Fruit fly (Drosophila melanogaster): ENCODE results near the gene CG18754.

Gene CG18754

dm6 chr3R:23646183-23646582 is 37.7 kb upstream of the CG18754 start (continued):
- TF ChIP-seq CG32772 (GFP tag; IDR thresholded peaks at IDR 0.05), result peak; percentile 80
- peak; percentile 58 for TF ChIP-seq cwo (GFP tag; optimal IDR thresholded peaks at IDR 0.05)
- peak; percentile 59; the same call in 2 of the 3 replicates for TF ChIP-seq CG14050 (GFP tag; IDR thresholded peaks at IDR 0.05)
- TF ChIP-seq tup (GFP tag; optimal IDR thresholded peaks at IDR 0.05), result peak; percentile 60
- no peak for TF ChIP-seq Tbp (GFP tag; optimal IDR thresholded peaks at IDR 0.05)
- peak; percentile 38 for TF ChIP-seq CG5180 (GFP tag; optimal IDR thresholded peaks at IDR 0.05)
- peak; percentile 58 for TF ChIP-seq CG6254 (GFP tag; optimal IDR thresholded peaks at IDR 0.05)
- TF ChIP-seq sqz (GFP tag; optimal IDR thresholded peaks at IDR 0.05), result no peak
- TF ChIP-seq Opbp (GFP tag; IDR thresholded peaks at IDR 0.05; ENCODE audit: partially characterized antibody), result no peak
- TF ChIP-seq Rx (GFP tag; IDR thresholded peaks at IDR 0.05), result peak; percentile 88
- no peak for TF ChIP-seq Nf-YA (GFP tag; IDR thresholded peaks at IDR 0.05)
- peak; percentile 46; the same call in 1 of the 3 replicates for TF ChIP-seq C15 (GFP tag; IDR thresholded peaks at IDR 0.05)
- no peak for TF ChIP-seq wek (GFP tag; optimal IDR thresholded peaks at IDR 0.05)
- peak; percentile 21 for TF ChIP-seq CG4282 (GFP tag; optimal IDR thresholded peaks at IDR 0.05)
- peak; percentile 28 for TF ChIP-seq HmgZ (tag; optimal IDR thresholded peaks at IDR 0.05)
- peak; percentile 20 for TF ChIP-seq gro (GFP tag; optimal IDR thresholded peaks at IDR 0.05)
- TF ChIP-seq Ssrp (tag; optimal IDR thresholded peaks at IDR 0.05), result peak; percentile 64
- TF ChIP-seq Oli (tag; optimal IDR thresholded peaks at IDR 0.05), result peak; percentile 81
- TF ChIP-seq CG10267 (tag; optimal IDR thresholded peaks at IDR 0.05), result peak; percentile 54
- TF ChIP-seq fd96Cb (tag; optimal IDR thresholded peaks at IDR 0.05), result peak; percentile 75
- peak; percentile 67 for TF ChIP-seq CG17385 (GFP tag; optimal IDR thresholded peaks at IDR 0.05)
- TF ChIP-seq chm (GFP tag; IDR thresholded peaks at IDR 0.05), result peak; percentile 71; the same call in 1 of the 2 replicates
- peak; percentile 55; the same call in 1 of the 2 replicates for TF ChIP-seq CG6272 (GFP tag; IDR thresholded peaks at IDR 0.05)
- TF ChIP-seq row (GFP tag; IDR thresholded peaks at IDR 0.05), result peak; percentile 77
- peak; percentile 67 for TF ChIP-seq CG12219 (GFP tag; optimal IDR thresholded peaks at IDR 0.05)
- TF ChIP-seq Camta (GFP tag; optimal IDR thresholded peaks at IDR 0.05), result peak; percentile 62
- TF ChIP-seq CG11723 (GFP tag; optimal IDR thresholded peaks at IDR 0.05), result peak; percentile 48
- TF ChIP-seq CG9215 (GFP tag; IDR thresholded peaks at IDR 0.05), result peak; percentile 52
- peak; percentile 42; the same call in 1 of the 2 replicates for TF ChIP-seq CG3847 (GFP tag; IDR thresholded peaks at IDR 0.05)
- TF ChIP-seq CG15011 (GFP tag; optimal IDR thresholded peaks at IDR 0.05), result peak; percentile 40
- TF ChIP-seq nerfin-1 (tag; optimal IDR thresholded peaks at IDR 0.05), result peak; percentile 47
- peak; percentile 61 for TF ChIP-seq dmrt11E (tag; optimal IDR thresholded peaks at IDR 0.05)
- TF ChIP-seq Dp (GFP tag; optimal IDR thresholded peaks at IDR 0.05), result no peak
- no peak for TF ChIP-seq Dfd (GFP tag; optimal IDR thresholded peaks at IDR 0.05)
- TF ChIP-seq repo (GFP tag; optimal IDR thresholded peaks at IDR 0.05), result peak; percentile 61
- TF ChIP-seq CG2120 (GFP tag; optimal IDR thresholded peaks at IDR 0.05), result peak; percentile 53
- TF ChIP-seq ato (GFP tag; IDR thresholded peaks at IDR 0.05; ENCODE audit: partially characterized antibody), result no peak
- peak; percentile 63 for TF ChIP-seq ewg (GFP tag; optimal IDR thresholded peaks at IDR 0.05)
- peak; percentile 51 for TF ChIP-seq CG7786 (GFP tag; optimal IDR thresholded peaks at IDR 0.05)
- no peak for TF ChIP-seq cg (GFP tag; optimal IDR thresholded peaks at IDR 0.05)
- TF ChIP-seq bbx (GFP tag; IDR thresholded peaks at IDR 0.05; ENCODE audit: partially characterized antibody), result no peak
- peak; percentile 59 for TF ChIP-seq onecut (GFP tag; IDR thresholded peaks at IDR 0.05)
- no peak for TF ChIP-seq CG10543 (GFP tag; optimal IDR thresholded peaks at IDR 0.05)
- peak; percentile 63 for TF ChIP-seq NfI (GFP tag; optimal IDR thresholded peaks at IDR 0.05)
- TF ChIP-seq fd102C (GFP tag; optimal IDR thresholded peaks at IDR 0.05), result no peak
- TF ChIP-seq CG33213 (GFP tag; optimal IDR thresholded peaks at IDR 0.05), result peak; percentile 71
- TF ChIP-seq Fer2 (tag; optimal IDR thresholded peaks at IDR 0.05), result no peak
- TF ChIP-seq CG6654 (GFP tag; optimal IDR thresholded peaks at IDR 0.05), result peak; percentile 61
- peak; percentile 34; the same call in 1 of the 2 replicates for TF ChIP-seq CG17612 (GFP tag; IDR thresholded peaks at IDR 0.05)
- peak; percentile 65 for TF ChIP-seq Meics (GFP tag; optimal IDR thresholded peaks at IDR 0.05)
